Worm (Caenorhabditis elegans): Measurements from ENCODE around the gene ZK1307.2.

ZK1307.2 gene

DNA sequence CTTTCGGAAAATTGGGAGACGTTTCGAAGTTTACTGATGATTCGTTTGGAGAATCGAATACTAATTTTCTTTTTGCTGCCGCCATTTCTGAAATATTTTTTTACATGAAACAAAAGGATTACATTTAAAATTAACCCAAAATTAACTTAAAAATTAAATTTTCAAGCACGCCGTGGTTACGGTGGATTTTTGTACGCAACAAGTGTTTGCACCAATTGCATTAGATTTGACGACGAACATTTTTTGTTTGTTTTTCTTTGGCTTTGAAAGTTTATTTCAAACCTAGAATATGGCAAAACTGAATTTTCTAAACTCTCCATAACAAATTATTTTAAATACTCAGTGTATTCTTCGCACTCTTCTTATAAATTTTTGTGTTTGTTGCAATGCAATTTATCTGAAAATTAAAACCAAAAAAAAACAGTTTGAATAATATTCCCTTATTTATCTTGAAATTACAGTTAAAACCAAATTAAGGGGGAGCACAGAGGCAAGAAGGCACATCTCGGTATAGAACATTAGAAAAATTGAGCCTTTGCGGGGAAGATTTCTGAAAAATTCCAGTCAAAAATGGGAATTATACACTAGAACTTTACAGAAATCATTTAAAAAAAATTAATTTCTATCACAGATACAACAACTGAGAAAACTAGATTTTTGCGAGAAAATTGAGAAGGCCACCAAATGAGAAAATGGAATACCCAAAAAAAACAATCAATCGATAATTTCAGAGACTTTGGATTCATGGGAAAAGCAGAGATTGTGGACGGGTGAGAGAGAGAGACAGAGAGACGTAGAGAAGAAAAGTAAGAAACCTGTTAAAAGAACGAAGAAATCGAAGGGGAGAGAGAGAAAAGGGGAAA, 36.5 kb downstream of the ZK1307.2 start, which contains the start of gene hal-3:
Gene hal-3, minus strand, starts transcription at position 87 of the 863 bp plus-strand sequence.
- peak in 1 of 2 experiments; percentile 54 for TF ChIP-seq lsy-2 (tag; optimal IDR thresholded peaks at IDR 0.05)
- TF ChIP-seq snu-23 (GFP tag; optimal IDR thresholded peaks at IDR 0.05), result no peak
- no peak for TF ChIP-seq sox-4 (tag; optimal IDR thresholded peaks at IDR 0.05)
- peak; percentile 5 for TF ChIP-seq ztf-4 (tag; optimal IDR thresholded peaks at IDR 0.05)
- TF ChIP-seq efl-1 (optimal IDR thresholded peaks at IDR 0.05), result no peak
- TF ChIP-seq efl-1 (GFP tag; optimal IDR thresholded peaks at IDR 0.05 in 1 of 2), result peak in 1 of 2 experiments; percentile 77
- TF ChIP-seq nhr-47 (tag; optimal IDR thresholded peaks at IDR 0.05), result peak; percentile 1
- TF ChIP-seq ama-1 (optimal IDR thresholded peaks at IDR 0.05), result peak; percentile 16

DNA sequence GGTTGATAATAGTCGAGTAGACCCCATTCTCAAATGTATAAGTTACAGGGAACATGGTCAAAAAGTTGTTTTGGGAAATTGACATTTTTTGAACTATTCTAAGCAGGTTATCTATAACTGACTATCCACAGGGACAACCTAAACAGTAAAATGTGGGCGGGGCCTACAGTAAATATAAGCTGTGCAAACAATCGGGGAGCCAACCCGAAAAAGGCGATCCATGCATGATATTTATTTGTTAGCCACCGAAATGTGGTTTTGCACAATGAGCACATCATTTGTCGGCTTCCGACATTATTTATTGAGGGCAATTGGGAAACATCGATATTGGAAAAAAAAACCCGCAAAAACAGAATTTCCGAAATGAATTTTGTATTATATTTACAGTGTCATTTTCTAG, 39.0 kb downstream of the ZK1307.2 start, which contains the start of gene hlh-6:
Gene hlh-6, minus strand, starts transcription at position 101 of the 400 bp plus-strand sequence.
- TF ChIP-seq nhr-11 (tag; optimal IDR thresholded peaks at IDR 0.05), result no peak
- TF ChIP-seq tlp-1 (tag; optimal IDR thresholded peaks at IDR 0.05), result no peak
- TF ChIP-seq ceh-90 (tag; optimal IDR thresholded peaks at IDR 0.05), result no peak
- no peak for TF ChIP-seq vab-15 (tag; optimal IDR thresholded peaks at IDR 0.05)
- no peak for TF ChIP-seq nhr-47 (tag; optimal IDR thresholded peaks at IDR 0.05)
- TF ChIP-seq egl-27 (tag; optimal IDR thresholded peaks at IDR 0.05), result no peak
- no peak for TF ChIP-seq sox-4 (tag; optimal IDR thresholded peaks at IDR 0.05)
- TF ChIP-seq ets-5 (GFP tag; IDR thresholded peaks at IDR 0.05), result no peak
- no peak for TF ChIP-seq mef-2 (tag; optimal IDR thresholded peaks at IDR 0.05)
- no peak for TF ChIP-seq nhr-20 (tag; optimal IDR thresholded peaks at IDR 0.05)

DNA sequence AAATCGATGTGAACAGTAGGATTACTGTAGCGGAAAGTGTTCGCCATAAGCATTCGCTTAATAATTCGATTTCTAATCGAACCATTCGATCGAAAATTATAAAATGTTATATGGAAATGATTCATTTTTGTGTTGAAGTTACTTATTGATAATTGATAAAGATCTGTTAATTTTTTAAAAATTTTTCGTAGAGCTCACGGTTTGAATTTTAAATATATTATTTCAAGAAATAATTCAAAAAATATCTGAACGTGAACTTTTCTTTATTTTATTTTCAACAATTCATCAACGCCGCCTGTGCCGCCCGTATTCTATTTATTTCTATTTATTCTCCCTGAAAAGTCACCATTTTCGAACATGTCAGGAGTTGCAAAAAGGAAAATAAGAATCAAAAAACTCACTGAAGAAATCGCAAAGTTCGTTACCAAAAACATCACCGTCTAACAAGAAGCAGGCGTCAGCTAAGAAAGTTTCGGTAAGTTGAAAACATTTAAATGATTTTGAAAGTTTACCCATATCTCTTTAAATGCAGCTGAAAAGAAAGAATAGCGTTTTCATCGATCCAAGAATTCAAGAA, 42.3 kb downstream of the ZK1307.2 start, which contains the start of the genes T15H9.5 and T15H9.4:
Gene T15H9.5, minus strand, starts transcription at position 101 of the 577 bp plus-strand sequence.
Gene T15H9.4, plus strand, starts transcription at position 527 of the 577 bp plus-strand sequence.
- TF ChIP-seq vab-15 (tag; optimal IDR thresholded peaks at IDR 0.05), result no peak
- TF ChIP-seq hlh-4 (tag; optimal IDR thresholded peaks at IDR 0.05), result no peak
- no peak for TF ChIP-seq unc-130 (tag; optimal IDR thresholded peaks at IDR 0.05)
- no peak for TF ChIP-seq nhr-11 (tag; optimal IDR thresholded peaks at IDR 0.05)
- no peak for TF ChIP-seq nhr-237 (tag; optimal IDR thresholded peaks at IDR 0.05)
- no peak for TF ChIP-seq nhr-90 (tag; optimal IDR thresholded peaks at IDR 0.05; ENCODE audit: poor library complexity)
- no peak for TF ChIP-seq ets-5 (GFP tag; IDR thresholded peaks at IDR 0.05)
- TF ChIP-seq aha-1 (tag; optimal IDR thresholded peaks at IDR 0.05), result no peak
- no peak for TF ChIP-seq lin-13 (GFP tag; optimal IDR thresholded peaks at IDR 0.05)
- no peak for TF ChIP-seq F16B12.6 (tag; optimal IDR thresholded peaks at IDR 0.05)
- no peak for TF ChIP-seq C04F5.9 (tag; optimal IDR thresholded peaks at IDR 0.05)
- no peak for TF ChIP-seq Y116A8C.19 (tag; optimal IDR thresholded peaks at IDR 0.05; ENCODE audit: borderline replicate concordance)
- no peak for TF ChIP-seq sptf-1 (tag; optimal IDR thresholded peaks at IDR 0.05)
- no peak for TF ChIP-seq nhr-71 (tag; optimal IDR thresholded peaks at IDR 0.05)
- TF ChIP-seq ceh-63 (GFP tag; optimal IDR thresholded peaks at IDR 0.05), result no peak
- no peak for TF ChIP-seq ama-1 (optimal IDR thresholded peaks at IDR 0.05)

DNA sequence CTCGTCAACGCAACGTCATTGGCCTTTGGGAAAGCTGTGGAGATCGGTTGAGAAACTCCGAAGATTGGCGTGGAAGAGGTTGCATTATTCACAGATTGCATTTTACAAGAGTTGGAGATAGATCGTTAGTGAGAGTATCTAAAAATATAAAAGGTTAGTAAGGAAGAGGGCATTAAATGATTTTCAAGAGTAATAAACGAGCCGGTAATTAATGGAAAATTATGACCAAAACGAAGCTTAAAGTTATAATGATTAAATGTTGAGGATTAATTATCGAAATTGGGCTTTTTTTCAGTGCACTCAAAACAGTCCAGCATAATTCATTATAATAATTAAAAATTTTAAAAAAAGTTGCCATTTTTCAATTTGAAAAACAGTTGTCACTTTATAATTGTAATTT, 44.5 kb downstream of the ZK1307.2 start, which contains the start of gene pap-2:
Gene pap-2, minus strand, starts transcription at position 101 of the 400 bp plus-strand sequence.
- TF ChIP-seq nhr-19 (GFP tag; conservative IDR thresholded peaks at IDR 0.05) (no peak), sox-4 (tag; optimal IDR thresholded peaks at IDR 0.05) (no peak), ces-1 (GFP tag; optimal IDR thresholded peaks at IDR 0.05) (no peak), Y116A8C.19 (tag; optimal IDR thresholded peaks at IDR 0.05; ENCODE audit: borderline replicate concordance) (no peak), sptf-1 (tag; optimal IDR thresholded peaks at IDR 0.05) (no peak), lin-13 (GFP tag; optimal IDR thresholded peaks at IDR 0.05) (no peak), ceh-63 (GFP tag; optimal IDR thresholded peaks at IDR 0.05) (no peak), snpc-4 (tag; optimal IDR thresholded peaks at IDR 0.05) (no peak), lsy-2 (tag; optimal IDR thresholded peaks at IDR 0.05) (no peak), pax-3 (tag; optimal IDR thresholded peaks at IDR 0.05) (no peak), hlh-17 (GFP tag; optimal IDR thresholded peaks at IDR 0.05; ENCODE audit: borderline replicate concordance) (no peak), jun-1 (tag; optimal IDR thresholded peaks at IDR 0.05) (no peak), unc-30 (tag; optimal IDR thresholded peaks at IDR 0.05) (no peak), lin-35 (GFP tag; optimal IDR thresholded peaks at IDR 0.05) (no peak), fkh-10 (GFP tag; optimal IDR thresholded peaks at IDR 0.05) (no peak), lin-39 (tag; optimal IDR thresholded peaks at IDR 0.05) (no peak), nhr-20 (tag; optimal IDR thresholded peaks at IDR 0.05) (no peak), mep-1 (tag; optimal IDR thresholded peaks at IDR 0.05) (no peak)

All from whole organism, L1 larva.